Worm (Caenorhabditis elegans): ENCODE measurements around the gene rpl-10.

- TF ChIP-seq ztf-11 (tag; optimal IDR thresholded peaks at IDR 0.05) (no peak), ceh-39 (tag; optimal IDR thresholded peaks at IDR 0.05) (no peak), unc-62 (GFP tag; optimal IDR thresholded peaks at IDR 0.05) (no peak), blmp-1 (tag; optimal IDR thresholded peaks at IDR 0.05) (no peak), snpc-4 (tag; optimal IDR thresholded peaks at IDR 0.05) (no peak), lin-13 (tag; optimal IDR thresholded peaks at IDR 0.05) (no peak), elt-3 (tag; optimal IDR thresholded peaks at IDR 0.05) (no peak), lsy-2 (tag; optimal IDR thresholded peaks at IDR 0.05) (no peak), ces-1 (GFP tag; optimal IDR thresholded peaks at IDR 0.05) (no peak), sptf-1 (tag; optimal IDR thresholded peaks at IDR 0.05) (no peak)
Measured at ce11 chrII:8131413-8131966, 12.2 kb upstream of the rpl-10 start.

Data from whole organism, mixed stage, embryonic.